Fruit fly (Drosophila melanogaster): Measurements from ENCODE around the gene CG8119.
A peak's percentile ranks its signal among the peaks of the same experiment; 100 is the strongest.

The CG8119 gene

DNA sequence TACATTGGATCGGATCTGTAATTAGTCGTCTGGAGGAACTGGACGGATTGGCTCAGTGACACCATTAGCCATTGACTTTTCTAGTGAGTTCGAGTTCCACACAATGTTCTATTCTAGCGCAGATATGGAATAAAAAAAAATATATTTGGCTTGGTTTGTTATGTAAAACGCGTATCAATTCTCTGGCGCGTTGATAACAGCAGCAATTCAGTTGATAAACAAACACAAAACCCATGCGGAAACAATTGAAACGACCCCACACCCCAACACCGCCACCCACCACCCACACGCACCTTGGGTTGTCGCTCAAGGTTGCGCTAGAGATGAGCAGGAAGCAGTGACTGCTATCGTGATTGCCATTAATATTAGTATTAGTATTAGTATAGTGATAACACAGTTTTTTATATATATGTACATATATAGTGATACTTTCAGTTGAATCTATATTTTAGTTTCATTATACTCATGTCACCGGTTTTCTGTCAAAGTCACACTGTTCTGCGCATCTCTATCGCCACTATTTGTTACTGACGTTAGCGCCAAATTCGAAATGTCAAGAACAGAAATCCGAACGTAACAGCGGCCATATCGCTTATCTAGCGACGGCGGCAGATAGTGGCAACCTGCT, 35.3 kb downstream of the CG8119 start (continued):
- TF ChIP-seq woc (GFP tag; optimal IDR thresholded peaks at IDR 0.05), result peak; percentile 33
- no peak for TF ChIP-seq tai (GFP tag; optimal IDR thresholded peaks at IDR 0.05)
- no peak for TF ChIP-seq CrebA (GFP tag; optimal IDR thresholded peaks at IDR 0.05; ENCODE audit: borderline replicate concordance)
- TF ChIP-seq Myc (optimal IDR thresholded peaks at IDR 0.05), result peak; percentile 59
- no peak for TF ChIP-seq brk (GFP tag; optimal IDR thresholded peaks at IDR 0.05)
- TF ChIP-seq pan (optimal IDR thresholded peaks at IDR 0.05), result no peak
- TF ChIP-seq sage (GFP tag; optimal IDR thresholded peaks at IDR 0.05), result peak; percentile 74
- no peak for TF ChIP-seq Vsx2 (GFP tag; optimal IDR thresholded peaks at IDR 0.05; ENCODE audit: partially characterized antibody)
- TF ChIP-seq N (GFP tag; optimal IDR thresholded peaks at IDR 0.05), result no peak

DNA sequence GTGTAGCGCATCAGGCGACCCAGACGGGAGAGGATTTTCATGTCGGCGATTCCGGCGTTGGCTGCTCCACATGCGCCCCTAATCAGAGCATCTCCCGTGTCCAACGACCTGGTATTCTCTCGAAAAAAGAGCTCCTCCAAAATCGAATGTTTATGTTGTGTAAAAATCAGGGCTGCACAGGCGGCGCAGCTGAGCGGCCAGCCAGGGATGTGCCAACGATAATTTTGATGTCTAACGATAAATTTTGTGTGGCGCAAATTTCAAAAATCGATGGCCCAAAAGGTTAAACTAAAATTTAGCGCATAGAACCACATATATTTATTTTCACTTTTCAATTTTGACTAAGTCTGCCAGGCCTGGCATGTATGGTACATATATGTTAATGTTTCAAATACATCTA, 38.7 kb downstream of the CG8119 start, which contains the start of gene CG9240:
CG9240 (minus strand) TSS at position 213 of the 400 bp plus-strand sequence.
- TF ChIP-seq Rel (GFP tag; optimal IDR thresholded peaks at IDR 0.05), result no peak
- no peak for TF ChIP-seq Rel (tag; optimal IDR thresholded peaks at IDR 0.05)
- peak; percentile 48 for TF ChIP-seq rgr (GFP tag; optimal IDR thresholded peaks at IDR 0.05)
- TF ChIP-seq pan (optimal IDR thresholded peaks at IDR 0.05), result no peak

DNA sequence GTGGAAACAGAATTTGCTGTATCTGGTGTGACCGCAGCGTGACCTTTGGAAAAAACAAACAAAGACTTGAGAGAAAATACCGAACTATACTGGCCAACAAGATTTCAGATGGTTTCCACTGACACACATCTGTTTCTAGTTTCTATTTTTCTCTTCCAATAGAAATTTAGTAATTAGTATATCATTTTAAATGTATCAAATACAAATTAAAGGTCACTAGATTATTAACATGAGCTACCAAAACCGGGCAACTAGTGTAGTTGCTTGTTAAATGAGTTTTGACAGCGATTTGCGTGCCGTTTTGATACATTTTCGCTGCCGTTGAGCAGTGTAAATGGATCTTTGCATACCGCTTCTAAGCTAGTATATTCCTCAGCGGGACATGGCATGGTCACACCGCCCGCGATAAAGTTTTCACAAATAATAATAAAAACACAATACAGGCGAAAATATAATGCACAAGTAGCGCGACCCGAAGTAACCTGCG, 41.4 kb downstream of the CG8119 start, which contains the start of the genes Pis and Hap40:
Pis (minus strand) TSS at position 51 of the 487 bp plus-strand sequence.
Hap40 (plus strand) TSS at position 406 of the 487 bp plus-strand sequence.
- TF ChIP-seq Hr78 (GFP tag; optimal IDR thresholded peaks at IDR 0.05) (no peak), Dfd (GFP tag; optimal IDR thresholded peaks at IDR 0.05) (no peak), CG32264 (GFP tag; optimal IDR thresholded peaks at IDR 0.05) (no peak), Rel (GFP tag; optimal IDR thresholded peaks at IDR 0.05) (no peak), Rel (tag; optimal IDR thresholded peaks at IDR 0.05) (peak; percentile 34), dsf (GFP tag; optimal IDR thresholded peaks at IDR 0.05; ENCODE audit: borderline replicate concordance) (no peak), CrebA (GFP tag; optimal IDR thresholded peaks at IDR 0.05; ENCODE audit: borderline replicate concordance) (no peak), GATAd (GFP tag; optimal IDR thresholded peaks at IDR 0.05) (no peak), woc (GFP tag; optimal IDR thresholded peaks at IDR 0.05) (peak; percentile 55), br (GFP tag; optimal IDR thresholded peaks at IDR 0.05) (peak; percentile 54), HLH106 (tag; optimal IDR thresholded peaks at IDR 0.05) (peak; percentile 80), ey (GFP tag; optimal IDR thresholded peaks at IDR 0.05) (peak; percentile 41), psq (GFP tag; optimal IDR thresholded peaks at IDR 0.05) (peak; percentile 40), sage (GFP tag; optimal IDR thresholded peaks at IDR 0.05) (no peak), foxo (GFP tag; optimal IDR thresholded peaks at IDR 0.05) (peak in 1 of 2 experiments; percentile 74), OdsH (GFP tag; optimal IDR thresholded peaks at IDR 0.05) (peak; percentile 25), h (GFP tag; optimal IDR thresholded peaks at IDR 0.05) (peak; percentile 67), N (GFP tag; optimal IDR thresholded peaks at IDR 0.05) (peak; percentile 9), CG9705 (GFP tag; optimal IDR thresholded peaks at IDR 0.05) (peak; percentile 49), dmrt93B (GFP tag; optimal IDR thresholded peaks at IDR 0.05) (peak; percentile 68), sv (GFP tag; optimal IDR thresholded peaks at IDR 0.05) (peak; percentile 29), Sp1 (GFP tag; optimal IDR thresholded peaks at IDR 0.05) (peak; percentile 63), rgr (GFP tag; optimal IDR thresholded peaks at IDR 0.05) (peak; percentile 63)

DNA sequence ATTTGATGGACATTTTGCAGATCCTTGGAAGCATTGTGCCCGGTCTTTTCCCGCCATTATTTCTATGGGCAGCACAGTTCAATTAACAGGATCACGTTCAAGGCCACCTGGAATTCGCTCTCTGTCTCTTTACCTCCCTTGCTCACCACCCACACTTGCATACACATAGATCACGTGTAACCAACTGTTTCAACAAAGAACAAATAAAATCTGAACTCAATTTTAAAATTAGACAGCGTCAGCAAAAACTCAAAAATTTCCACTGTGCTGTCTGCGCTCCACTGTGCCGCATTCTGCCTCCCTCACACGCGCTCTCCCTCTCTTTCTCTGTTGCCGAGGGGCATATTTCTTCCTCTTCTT, 47.2 kb downstream of the CG8119 start:
- no peak for TF ChIP-seq Mio (GFP tag; optimal IDR thresholded peaks at IDR 0.05)
- no peak for TF ChIP-seq usp (GFP tag; optimal IDR thresholded peaks at IDR 0.05)
- no peak for TF ChIP-seq OdsH (GFP tag; optimal IDR thresholded peaks at IDR 0.05)
- no peak for TF ChIP-seq sage (GFP tag; optimal IDR thresholded peaks at IDR 0.05)
- no peak for TF ChIP-seq HLH106 (tag; optimal IDR thresholded peaks at IDR 0.05)
- no peak for TF ChIP-seq Sp1 (GFP tag; optimal IDR thresholded peaks at IDR 0.05)
- no peak for TF ChIP-seq Rel (GFP tag; optimal IDR thresholded peaks at IDR 0.05)
- TF ChIP-seq Rel (tag; optimal IDR thresholded peaks at IDR 0.05), result no peak
- TF ChIP-seq jim (GFP tag; optimal IDR thresholded peaks at IDR 0.05), result no peak
- TF ChIP-seq Vsx2 (GFP tag; optimal IDR thresholded peaks at IDR 0.05; ENCODE audit: partially characterized antibody), result no peak
- no peak for TF ChIP-seq Hr78 (GFP tag; optimal IDR thresholded peaks at IDR 0.05)
- no peak for TF ChIP-seq CG9705 (GFP tag; optimal IDR thresholded peaks at IDR 0.05)
- peak; percentile 13 for TF ChIP-seq Hr83 (GFP tag; optimal IDR thresholded peaks at IDR 0.05; ENCODE audit: poor library complexity, severe bottlenecking)
- TF ChIP-seq tai (GFP tag; optimal IDR thresholded peaks at IDR 0.05), result no peak
- peak; percentile 6 for TF ChIP-seq psq (GFP tag; optimal IDR thresholded peaks at IDR 0.05)
- no peak for TF ChIP-seq Dif (GFP tag; optimal IDR thresholded peaks at IDR 0.05; ENCODE audit: partially characterized antibody)
- no peak for TF ChIP-seq dl (GFP tag; optimal IDR thresholded peaks at IDR 0.05; ENCODE audit: insufficient read depth in 1 of 2, partially characterized antibody in 2 of 2)
- TF ChIP-seq GATAd (GFP tag; optimal IDR thresholded peaks at IDR 0.05), result no peak
- no peak for TF ChIP-seq dmrt93B (GFP tag; optimal IDR thresholded peaks at IDR 0.05)
- no peak for TF ChIP-seq Myc (optimal IDR thresholded peaks at IDR 0.05)
- TF ChIP-seq dsf (GFP tag; optimal IDR thresholded peaks at IDR 0.05; ENCODE audit: borderline replicate concordance), result no peak
- no peak for TF ChIP-seq CG32264 (GFP tag; optimal IDR thresholded peaks at IDR 0.05)
- no peak for TF ChIP-seq Abd-B (GFP tag; optimal IDR thresholded peaks at IDR 0.05)
- peak; percentile 4 for TF ChIP-seq Hnf4 (GFP tag; optimal IDR thresholded peaks at IDR 0.05)
- peak; percentile 38 for TF ChIP-seq rgr (GFP tag; optimal IDR thresholded peaks at IDR 0.05)
- peak in 1 of 2 experiments; percentile 40 for TF ChIP-seq foxo (GFP tag; optimal IDR thresholded peaks at IDR 0.05)
- no peak for TF ChIP-seq Dfd (GFP tag; optimal IDR thresholded peaks at IDR 0.05)
- no peak for TF ChIP-seq sv (GFP tag; optimal IDR thresholded peaks at IDR 0.05)
- TF ChIP-seq h (GFP tag; optimal IDR thresholded peaks at IDR 0.05), result no peak
- peak; percentile 36 for TF ChIP-seq br (GFP tag; optimal IDR thresholded peaks at IDR 0.05)
- no peak for TF ChIP-seq lola (GFP tag; optimal IDR thresholded peaks at IDR 0.05)
- TF ChIP-seq ey (GFP tag; optimal IDR thresholded peaks at IDR 0.05), result peak; percentile 9
- TF ChIP-seq woc (GFP tag; optimal IDR thresholded peaks at IDR 0.05), result peak; percentile 3
- no peak for TF ChIP-seq CrebA (GFP tag; optimal IDR thresholded peaks at IDR 0.05; ENCODE audit: borderline replicate concordance)
- no peak for TF ChIP-seq brk (GFP tag; optimal IDR thresholded peaks at IDR 0.05)
- TF ChIP-seq N (GFP tag; optimal IDR thresholded peaks at IDR 0.05), result no peak
